Fruit fly (Drosophila melanogaster) whole organism, embryonic: ENCODE results near the gene wuho.

Experiments
- Atf-2 ChIP-seq: fragments of 200-800 bp; sonication (Bioruptor generic); optimal IDR thresholded peaks from 2 replicates; lab custom pipeline; 2016; ENCODE audit warnings: missing biosample characterization, missing genetic modification characterization
- Atf3 ChIP-seq: fragments of 200-800 bp; sonication (Bioruptor generic); optimal IDR thresholded peaks from 3 replicates; lab custom pipeline; 2016; ENCODE audit warnings: missing biosample characterization, missing genetic modification characterization
- B-H1 ChIP-seq: fragments of 200-800 bp; sonication (Bioruptor generic); IDR thresholded peaks from 3 replicates; pipeline ENCODE4 v1.3.6; 2022; ENCODE audit warnings: missing biosample characterization, missing genetic modification characterization
- CG10462 ChIP-seq: fragments of 200-800 bp; sonication (Bioruptor generic); optimal IDR thresholded peaks from 2 replicates; lab custom pipeline; 2016; ENCODE audit warnings: missing biosample characterization, missing genetic modification characterization
- CG11504 ChIP-seq: fragments of 200-800 bp; sonication (Bioruptor generic); optimal IDR thresholded peaks from 3 replicates; lab custom pipeline; 2019; ENCODE audit warnings: missing biosample characterization, mild to moderate bottlenecking, missing genetic modification characterization, moderate library complexity
- CG12769 ChIP-seq: fragments of 200-800 bp; sonication (Bioruptor generic); optimal IDR thresholded peaks from 2 replicates; lab custom pipeline; 2019; ENCODE audit warnings: missing biosample characterization, mild to moderate bottlenecking, missing genetic modification characterization, moderate library complexity
- CG13123 ChIP-seq: fragments of 200-800 bp; sonication (Bioruptor generic); optimal IDR thresholded peaks from 2 replicates; lab custom pipeline; 2016; ENCODE audit warnings: missing biosample characterization, missing genetic modification characterization
- CG13296 ChIP-seq: fragments of 200-800 bp; sonication (Bioruptor generic); optimal IDR thresholded peaks from 3 replicates; lab custom pipeline; 2018; ENCODE audit warnings: missing biosample characterization, mild to moderate bottlenecking, missing genetic modification characterization
- CG13624 ChIP-seq: fragments of 200-800 bp; sonication (Bioruptor generic); optimal IDR thresholded peaks from 2 replicates; lab custom pipeline; 2016; ENCODE audit warnings: missing biosample characterization, missing genetic modification characterization
- CG1529 ChIP-seq: fragments of 200-800 bp; sonication (Bioruptor generic); optimal IDR thresholded peaks from 3 replicates; lab custom pipeline; 2018; ENCODE audit warnings: missing biosample characterization, missing genetic modification characterization
- CG1603 ChIP-seq: fragments of 200-800 bp; sonication (Bioruptor generic); optimal IDR thresholded peaks from 2 replicates; lab custom pipeline; 2019; ENCODE audit warnings: missing biosample characterization, mild to moderate bottlenecking, missing genetic modification characterization, moderate library complexity
- CG16813 ChIP-seq: fragments of 200-800 bp; sonication (Bioruptor generic); IDR thresholded peaks from 3 replicates; pipeline ENCODE4 v1.3.6; 2022; ENCODE audit warnings: missing biosample characterization, missing genetic modification characterization; ENCODE audit not compliant: partially characterized antibody
- CG16815 ChIP-seq: fragments of 200-800 bp; sonication (Bioruptor generic); optimal IDR thresholded peaks from 3 replicates; lab custom pipeline; 2017; ENCODE audit warnings: missing biosample characterization, mild to moderate bottlenecking, missing genetic modification characterization
- CG17568 ChIP-seq: fragments of 200-800 bp; sonication (Bioruptor generic); optimal IDR thresholded peaks from 2 replicates; lab custom pipeline; 2018; ENCODE audit warnings: missing biosample characterization, mild to moderate bottlenecking, missing genetic modification characterization, moderate library complexity
- CG30403 ChIP-seq: fragments of 200-800 bp; sonication (Bioruptor generic); optimal IDR thresholded peaks from 3 replicates; lab custom pipeline; 2016; ENCODE audit warnings: missing biosample characterization, missing genetic modification characterization
- CG4282 ChIP-seq: fragments of 200-800 bp; sonication (Bioruptor generic); optimal IDR thresholded peaks from 2 replicates; lab custom pipeline; 2016; ENCODE audit warnings: missing biosample characterization, missing genetic modification characterization
- CG4854 ChIP-seq: fragments of 200-800 bp; sonication (Bioruptor generic); optimal IDR thresholded peaks from 2 replicates; lab custom pipeline; 2016; ENCODE audit warnings: missing biosample characterization, missing genetic modification characterization, inconsistent platforms
- CG7963 ChIP-seq: fragments of 200-800 bp; sonication (Bioruptor generic); IDR thresholded peaks from 3 replicates; pipeline ENCODE4 v1.3.6; 2022; ENCODE audit warnings: missing biosample characterization, missing genetic modification characterization; ENCODE audit not compliant: partially characterized antibody
- CG7987 ChIP-seq: fragments of 200-800 bp; sonication (Bioruptor generic); optimal IDR thresholded peaks from 2 replicates; lab custom pipeline; 2018; ENCODE audit warnings: missing biosample characterization, mild to moderate bottlenecking, missing genetic modification characterization, moderate library complexity
- CG8924 ChIP-seq: fragments of 200-800 bp; optimal IDR thresholded peaks from 3 replicates; lab custom pipeline; 2019; ENCODE audit warnings: missing biosample characterization, mild to moderate bottlenecking, missing genetic modification characterization, moderate library complexity
- CG9797 ChIP-seq: fragments of 200-800 bp; sonication (Bioruptor generic); optimal IDR thresholded peaks from 3 replicates; lab custom pipeline; 2018; ENCODE audit warnings: missing biosample characterization, mild to moderate bottlenecking, missing genetic modification characterization
- CG9817 ChIP-seq: fragments of 200-800 bp; sonication (Bioruptor generic); optimal IDR thresholded peaks from 2 replicates; lab custom pipeline; 2018; ENCODE audit warnings: missing biosample characterization, mild to moderate bottlenecking, missing genetic modification characterization, moderate library complexity
- CHES-1-like ChIP-seq: fragments of 200-800 bp; sonication (Bioruptor generic); optimal IDR thresholded peaks from 2 replicates; lab custom pipeline; 2016; ENCODE audit warnings: missing biosample characterization, missing genetic modification characterization
- CTCF ChIP-seq: fragments of 200-800 bp; sonication (Bioruptor generic); optimal IDR thresholded peaks from 2 replicates; lab custom pipeline; 2017; ENCODE audit warnings: missing biosample characterization, mild to moderate bottlenecking, missing genetic modification characterization, moderate library complexity
- Dad ChIP-seq: fragments of 200-800 bp; sonication (Bioruptor generic); optimal IDR thresholded peaks from 3 replicates; lab custom pipeline; 2016; ENCODE audit warnings: missing biosample characterization, missing genetic modification characterization
- Doc3 ChIP-seq: fragments of 200-800 bp; sonication (Bioruptor generic); IDR thresholded peaks from 3 replicates; pipeline ENCODE4 v1.3.6; 2022; ENCODE audit warnings: missing biosample characterization, missing genetic modification characterization; ENCODE audit not compliant: partially characterized antibody
- ERR ChIP-seq: fragments of 200-800 bp; sonication (Bioruptor generic); optimal IDR thresholded peaks from 2 replicates; lab custom pipeline; 2016; ENCODE audit warnings: missing biosample characterization, missing genetic modification characterization
- Eip74EF ChIP-seq, 2 experiments: fragments of 200-800 bp in 1 of 2; fragments of >200 bp in 1 of 2; sonication (Bioruptor generic) in 1 of 2; optimal IDR thresholded peaks; 2 replicates each; lab custom pipeline; 2017 to 2019; ENCODE audit warnings: missing biosample characterization in 2 of 2, missing genetic modification characterization in 2 of 2, mild to moderate bottlenecking in 1 of 2, moderate library complexity in 1 of 2
- Hand ChIP-seq: fragments of 200-800 bp; sonication (Bioruptor generic); optimal IDR thresholded peaks from 2 replicates; lab custom pipeline; 2017; ENCODE audit warnings: mild to moderate bottlenecking, missing biosample characterization, missing genetic modification reagents, missing genetic modification characterization
- Hey ChIP-seq: fragments of 200-800 bp; sonication (Bioruptor generic); optimal IDR thresholded peaks from 3 replicates; lab custom pipeline; 2018; ENCODE audit warnings: missing biosample characterization, mild to moderate bottlenecking, missing genetic modification characterization
- Hmx ChIP-seq: fragments of 200-800 bp; sonication (Bioruptor generic); optimal IDR thresholded peaks from 2 replicates; lab custom pipeline; 2016; ENCODE audit warnings: missing biosample characterization, missing genetic modification characterization
- Lhr ChIP-seq: fragments of 200-800 bp; sonication (Bioruptor generic); optimal IDR thresholded peaks from 3 replicates; lab custom pipeline; 2017; ENCODE audit warnings: mild to moderate bottlenecking, missing biosample characterization, missing genetic modification reagents, missing genetic modification characterization
- Lpt ChIP-seq: fragments of >200 bp; optimal IDR thresholded peaks from 2 replicates; lab custom pipeline; 2018; ENCODE audit warnings: missing biosample characterization, missing genetic modification characterization
- MBD-R2 ChIP-seq: fragments of 200-800 bp; sonication (Bioruptor generic); IDR thresholded peaks from 2 replicates; pipeline ENCODE4 v1.3.6; 2022; ENCODE audit warnings: missing biosample characterization, missing genetic modification characterization
- NK7.1 ChIP-seq: fragments of 200-800 bp; sonication (Bioruptor generic); optimal IDR thresholded peaks from 3 replicates; lab custom pipeline; 2016; ENCODE audit warnings: missing biosample characterization, missing genetic modification characterization
- Oaz ChIP-seq: fragments of 200-800 bp; sonication (Bioruptor generic); IDR thresholded peaks from 2 replicates; pipeline ENCODE4 v1.3.6; 2022; ENCODE audit warnings: missing biosample characterization, missing genetic modification characterization
- Ptx1 ChIP-seq: fragments of 200-800 bp; sonication (Bioruptor generic); IDR thresholded peaks from 2 replicates; pipeline ENCODE4 v1.3.6; 2022; ENCODE audit warnings: missing biosample characterization, missing genetic modification characterization
- Taf1 ChIP-seq: fragments of 200-800 bp; sonication (Bioruptor generic); IDR thresholded peaks from 2 replicates; pipeline ENCODE4 v1.3.6; 2022; ENCODE audit warnings: missing biosample characterization, missing genetic modification characterization
- Usf ChIP-seq: fragments of 200-800 bp; sonication (Bioruptor generic); optimal IDR thresholded peaks from 2 replicates; lab custom pipeline; 2017; ENCODE audit warnings: missing genotype, missing biosample characterization, missing genetic modification characterization
- ap ChIP-seq: fragments of 200-800 bp; sonication (Bioruptor generic); IDR thresholded peaks from 2 replicates; pipeline ENCODE4 v1.3.6; 2022; ENCODE audit warnings: missing biosample characterization, missing genetic modification characterization
- caup ChIP-seq: fragments of 200-800 bp; sonication (Bioruptor generic); optimal IDR thresholded peaks from 3 replicates; lab custom pipeline; 2017; ENCODE audit warnings: missing biosample characterization, mild to moderate bottlenecking, missing genetic modification characterization, moderate library complexity; ENCODE audit not compliant: severe bottlenecking
- dati ChIP-seq: fragments of 200-800 bp; sonication (Bioruptor generic); IDR thresholded peaks from 2 replicates; pipeline ENCODE4 v1.3.6; 2022; ENCODE audit warnings: missing biosample characterization, missing genetic modification characterization
- dm ChIP-seq: fragments of 200-800 bp; sonication (Bioruptor generic); optimal IDR thresholded peaks from 3 replicates; lab custom pipeline; 2016; ENCODE audit warnings: missing biosample characterization, missing genetic modification characterization
- gt ChIP-seq: fragments of 200-800 bp; sonication (Bioruptor generic); IDR thresholded peaks from 2 replicates; pipeline ENCODE4 v1.3.6; 2022; ENCODE audit warnings: missing biosample characterization, missing genetic modification characterization
- ham ChIP-seq: fragments of 200-800 bp; sonication (Bioruptor generic); IDR thresholded peaks from 2 replicates; pipeline ENCODE4 v1.3.6; 2022; ENCODE audit warnings: missing biosample characterization, missing genetic modification characterization
- pan ChIP-seq, 4 experiments: fragments of >200 bp in 3 of 4; fragments of 200-800 bp in 1 of 4; sonication (Bioruptor generic) in 1 of 4; optimal IDR thresholded peaks in 3 of 4; IDR thresholded peaks in 1 of 4; 2 replicates each; pipeline versions ENCODE4 v1.3.6 to Lab custom; 2017 to 2022; ENCODE audit warnings: missing biosample characterization in 2 of 4, missing genetic modification characterization in 2 of 4, mixed read lengths in 1 of 4
- pros ChIP-seq: fragments of 200-800 bp; sonication (Bioruptor generic); optimal IDR thresholded peaks from 3 replicates; lab custom pipeline; 2019; ENCODE audit warnings: missing biosample characterization, mild to moderate bottlenecking, missing genetic modification characterization, moderate library complexity
- rib ChIP-seq: fragments of 200-800 bp; sonication (Bioruptor generic); IDR thresholded peaks from 2 replicates; pipeline ENCODE4 v1.3.6; 2022; ENCODE audit warnings: missing biosample characterization, missing genetic modification characterization
- row ChIP-seq: fragments of 200-800 bp; sonication (Bioruptor generic); IDR thresholded peaks from 3 replicates; pipeline ENCODE4 v1.3.6; 2022; ENCODE audit warnings: missing biosample characterization, missing genetic modification characterization
- scrt ChIP-seq: fragments of 200-800 bp; sonication (Bioruptor generic); optimal IDR thresholded peaks from 2 replicates; lab custom pipeline; 2018; ENCODE audit warnings: missing biosample characterization, mild to moderate bottlenecking, missing genetic modification characterization, moderate library complexity
- slp2 ChIP-seq: fragments of 200-800 bp; sonication (Bioruptor generic); optimal IDR thresholded peaks from 2 replicates; lab custom pipeline; 2016; ENCODE audit warnings: missing biosample characterization, missing genetic modification characterization
- zen ChIP-seq: fragments of 200-800 bp; sonication (Bioruptor generic); optimal IDR thresholded peaks from 3 replicates; lab custom pipeline; 2018; ENCODE audit warnings: missing biosample characterization, mild to moderate bottlenecking, missing genetic modification characterization, moderate library complexity

wuho gene

dm6 chrX:6301052-6301451 is 13.2 kb downstream of the wuho start, which contains the start of gene CG12219 (continued):
- TF ChIP-seq CG7987 (GFP tag; lab: Kevin White, UChicago) (no peak), CG11504 (tag; lab: Kevin White, UChicago) (no peak), scrt (no peak), CG30403 (no peak), Oaz (GFP tag; lab: Robert Waterston, UW) (no peak), Eip74EF (GFP tag; optimal IDR thresholded peaks at IDR 0.05; lab: Kevin White, UChicago) (no peak), CG16813 (GFP tag; lab: Robert Waterston, UW) (peak; percentile 42; the same call in 2 of the 3 replicates), CG7963 (GFP tag; lab: Robert Waterston, UW) (no peak), dati (GFP tag; lab: Robert Waterston, UW) (no peak), Doc3 (GFP tag; lab: Robert Waterston, UW) (0 out of 3 replicates have a peak, but pooled peaks have one; percentile 41), CG9817 (no peak), CG4282 (GFP tag; lab: Kevin White, UChicago) (no peak), CG1603 (tag; lab: Kevin White, UChicago) (no peak), Lpt (no peak), CG8924 (tag; lab: Kevin White, UChicago) (no peak), Hand (GFP tag; lab: Kevin White, UChicago) (no peak), ham (GFP tag; lab: Robert Waterston, UW) (no peak), CG16815 (GFP tag; lab: Kevin White, UChicago) (no peak), Usf (GFP tag; lab: Kevin White, UChicago) (no peak), CG13123 (GFP tag; lab: Kevin White, UChicago) (no peak), CG13296 (GFP tag; lab: Kevin White, UChicago) (no peak), Lhr (GFP tag; lab: Kevin White, UChicago) (peak; percentile 5), row (GFP tag; lab: Robert Waterston, UW) (no peak), Ptx1 (no peak), zen (no peak), rib (GFP tag; lab: Robert Waterston, UW) (no peak), pros (GFP tag; lab: Kevin White, UChicago) (no peak), MBD-R2 (GFP tag; lab: Robert Waterston, UW) (peak; percentile 81), CHES-1-like (GFP tag; lab: Kevin White, UChicago) (no peak), pan (optimal IDR thresholded peaks at IDR 0.05; lab: Kevin White, UChicago) (no peak), pan (GFP tag; optimal IDR thresholded peaks at IDR 0.05 in 1 of 2, IDR thresholded peaks at IDR 0.05 in 1 of 2) (no peak), gt (no peak), caup (GFP tag; lab: Kevin White, UChicago) (no peak), CG1529 (GFP tag; lab: Kevin White, UChicago) (no peak), Atf-2 (no peak), B-H1 (GFP tag; lab: Robert Waterston, UW) (no peak), CG4854 (GFP tag; lab: Kevin White, UChicago) (no peak), ERR (GFP tag; lab: Kevin White, UChicago) (no peak), Hey (no peak), Taf1 (GFP tag; lab: Robert Waterston, UW) (no peak), Atf3 (no peak), ap (GFP tag; lab: Robert Waterston, UW) (no peak), slp2 (no peak), CG9797 (GFP tag; lab: Kevin White, UChicago) (peak; percentile 75), CTCF (GFP tag; lab: Kevin White, UChicago) (no peak), CG13624 (GFP tag; lab: Kevin White, UChicago) (no peak), Hmx (no peak), CG12769 (tag; lab: Kevin White, UChicago) (no peak), CG17568 (GFP tag; lab: Kevin White, UChicago) (no peak), CG10462 (no peak), dm (GFP tag; lab: Kevin White, UChicago) (no peak), Dad (no peak), NK7.1 (GFP tag; lab: Kevin White, UChicago) (no peak)
